Worm (Caenorhabditis elegans) whole organism, early embryonic: Measurements from ENCODE around the gene E02C12.10.

ENCODE experiments used
- F13C5.2 ChIP-seq: sonication (generic microtip); optimal IDR thresholded peaks from 2 replicates; lab custom pipeline; 2017; ENCODE audit warnings: mild to moderate bottlenecking, missing genetic modification characterization, inconsistent platforms, missing compliant biosample characterization
- ama-1 ChIP-seq: fragments of 150-350 bp; optimal IDR thresholded peaks from 2 replicates; lab custom pipeline; 2014
- ceh-13 ChIP-seq: fragments of 200-800 bp; sonication (Bioruptor generic); optimal IDR thresholded peaks from 2 replicates; lab custom pipeline; 2018; ENCODE audit warnings: mild to moderate bottlenecking, missing genetic modification characterization, missing compliant biosample characterization
- ceh-36 ChIP-seq: sonication (generic microtip); optimal IDR thresholded peaks from 2 replicates; lab custom pipeline; 2016; ENCODE audit warnings: missing genetic modification characterization, inconsistent platforms, missing compliant biosample characterization
- ets-7 ChIP-seq: sonication (generic microtip); optimal IDR thresholded peaks from 2 replicates; lab custom pipeline; 2016; ENCODE audit warnings: missing genotype, missing genetic modification characterization, missing compliant biosample characterization
- flt-1 ChIP-seq: fragments of 200-800 bp; sonication (Bioruptor generic); IDR thresholded peaks from 2 replicates; pipeline ENCODE4 v1.3.6; 2022; ENCODE audit warnings: missing genetic modification characterization, missing compliant biosample characterization
- hmbx-1 ChIP-seq: sonication (generic microtip); optimal IDR thresholded peaks from 2 replicates; lab custom pipeline; 2016; ENCODE audit warnings: mild to moderate bottlenecking, missing genetic modification characterization, missing compliant biosample characterization
- scrt-1 ChIP-seq: fragments of 200-800 bp; sonication (Bioruptor generic); IDR thresholded peaks from 2 replicates; pipeline ENCODE4 v1.3.6; 2022; ENCODE audit warnings: missing genetic modification characterization, missing compliant biosample characterization
- tbx-11 ChIP-seq: fragments of 200-800 bp; sonication (Bioruptor generic); IDR thresholded peaks from 2 replicates; pipeline ENCODE4 v1.3.6; 2022; ENCODE audit warnings: missing genetic modification characterization, missing compliant biosample characterization

DNA sequence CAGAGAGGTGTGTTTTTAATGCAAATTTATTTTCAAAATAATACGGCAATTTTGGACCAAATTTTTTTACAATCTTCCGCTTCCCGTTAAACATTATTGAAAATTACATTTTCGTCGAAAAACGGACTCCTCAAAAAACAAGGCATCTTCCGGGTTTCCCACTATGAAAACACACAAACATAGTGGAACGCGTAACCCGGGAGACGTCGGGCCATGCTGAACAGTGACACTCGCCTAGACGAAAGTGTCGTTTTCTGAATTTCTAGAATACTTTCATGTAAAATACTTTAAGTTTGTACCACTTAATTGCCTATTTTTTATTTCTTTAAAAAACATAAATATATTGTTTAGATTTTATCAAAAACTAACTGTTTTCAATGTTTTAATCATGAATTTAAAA is 13.8 kb upstream of the E02C12.10 start:
- TF ChIP-seq hmbx-1 (tag; lab: Kevin White, UChicago), result no peak
- no peak for TF ChIP-seq ets-7 (tag; lab: Kevin White, UChicago)
- no peak for TF ChIP-seq flt-1 (GFP tag; lab: Robert Waterston, UW)
- no peak for TF ChIP-seq ceh-13 (GFP tag; lab: Kevin White, UChicago)
- TF ChIP-seq tbx-11 (GFP tag; lab: Robert Waterston, UW), result no peak
- TF ChIP-seq ama-1 (lab: Kevin White, UChicago), result no peak
- TF ChIP-seq F13C5.2 (tag; lab: Kevin White, UChicago), result no peak
- TF ChIP-seq scrt-1 (GFP tag; lab: Robert Waterston, UW), result no peak
- no peak for TF ChIP-seq ceh-36 (tag; lab: Kevin White, UChicago)
